Worm (Caenorhabditis elegans) whole organism, early embryonic: ENCODE measurements around the gene ZK563.2.

Experiments
- B0310.2 ChIP-seq: sonication (generic microtip); optimal IDR thresholded peaks from 2 replicates; lab custom pipeline; 2016; ENCODE audit warnings: mild to moderate bottlenecking, missing genetic modification characterization, missing compliant biosample characterization
- F13C5.2 ChIP-seq: sonication (generic microtip); optimal IDR thresholded peaks from 2 replicates; lab custom pipeline; 2017; ENCODE audit warnings: mild to moderate bottlenecking, missing genetic modification characterization, inconsistent platforms, missing compliant biosample characterization
- aly-1 ChIP-seq: sonication (generic microtip); optimal IDR thresholded peaks from 2 replicates; lab custom pipeline; 2016; ENCODE audit warnings: missing genetic modification characterization, missing compliant biosample characterization
- ama-1 ChIP-seq: fragments of 150-350 bp; optimal IDR thresholded peaks from 2 replicates; lab custom pipeline; 2014
- ceh-13 ChIP-seq: fragments of 200-800 bp; sonication (Bioruptor generic); optimal IDR thresholded peaks from 2 replicates; lab custom pipeline; 2018; ENCODE audit warnings: mild to moderate bottlenecking, missing genetic modification characterization, missing compliant biosample characterization
- ceh-36 ChIP-seq: sonication (generic microtip); optimal IDR thresholded peaks from 2 replicates; lab custom pipeline; 2016; ENCODE audit warnings: missing genetic modification characterization, inconsistent platforms, missing compliant biosample characterization
- ets-7 ChIP-seq: sonication (generic microtip); optimal IDR thresholded peaks from 2 replicates; lab custom pipeline; 2016; ENCODE audit warnings: missing genotype, missing genetic modification characterization, missing compliant biosample characterization
- flt-1 ChIP-seq: fragments of 200-800 bp; sonication (Bioruptor generic); IDR thresholded peaks from 2 replicates; pipeline ENCODE4 v1.3.6; 2022; ENCODE audit warnings: missing genetic modification characterization, missing compliant biosample characterization
- hmbx-1 ChIP-seq: sonication (generic microtip); optimal IDR thresholded peaks from 2 replicates; lab custom pipeline; 2016; ENCODE audit warnings: mild to moderate bottlenecking, missing genetic modification characterization, missing compliant biosample characterization
- hmg-4 ChIP-seq: fragments of 200-800 bp; sonication (Bioruptor generic); optimal IDR thresholded peaks from 2 replicates; lab custom pipeline; 2018; ENCODE audit warnings: mild to moderate bottlenecking, missing genetic modification characterization, missing compliant biosample characterization
- hnd-1 ChIP-seq: sonication (generic microtip); optimal IDR thresholded peaks from 2 replicates; lab custom pipeline; 2016; ENCODE audit warnings: missing genetic modification characterization, missing compliant biosample characterization
- pes-1 ChIP-seq: fragments of 200-800 bp; sonication (Bioruptor generic); IDR thresholded peaks from 2 replicates; pipeline ENCODE4 v1.3.6; 2022; ENCODE audit warnings: missing genetic modification reagents, missing genetic modification characterization, missing compliant biosample characterization
- scrt-1 ChIP-seq: fragments of 200-800 bp; sonication (Bioruptor generic); IDR thresholded peaks from 2 replicates; pipeline ENCODE4 v1.3.6; 2022; ENCODE audit warnings: missing genetic modification characterization, missing compliant biosample characterization
- sea-1 ChIP-seq: fragments of 200-800 bp; sonication (Bioruptor generic); conservative IDR thresholded peaks from 2 replicates; pipeline ENCODE4 v1.3.6; 2022; ENCODE audit warnings: missing genetic modification characterization, missing compliant biosample characterization
- tbx-11 ChIP-seq: fragments of 200-800 bp; sonication (Bioruptor generic); IDR thresholded peaks from 2 replicates; pipeline ENCODE4 v1.3.6; 2022; ENCODE audit warnings: missing genetic modification characterization, missing compliant biosample characterization
- tbx-37 ChIP-seq: fragments of 200-800 bp; sonication (Bioruptor generic); conservative IDR thresholded peaks from 2 replicates; pipeline ENCODE4 v1.3.6; 2022; ENCODE audit warnings: missing genetic modification reagents, missing genetic modification characterization, missing compliant biosample characterization
- tra-4 ChIP-seq: sonication (generic microtip); optimal IDR thresholded peaks from 2 replicates; lab custom pipeline; 2017; ENCODE audit warnings: missing genetic modification characterization, missing compliant biosample characterization

Gene ZK563.2

DNA sequence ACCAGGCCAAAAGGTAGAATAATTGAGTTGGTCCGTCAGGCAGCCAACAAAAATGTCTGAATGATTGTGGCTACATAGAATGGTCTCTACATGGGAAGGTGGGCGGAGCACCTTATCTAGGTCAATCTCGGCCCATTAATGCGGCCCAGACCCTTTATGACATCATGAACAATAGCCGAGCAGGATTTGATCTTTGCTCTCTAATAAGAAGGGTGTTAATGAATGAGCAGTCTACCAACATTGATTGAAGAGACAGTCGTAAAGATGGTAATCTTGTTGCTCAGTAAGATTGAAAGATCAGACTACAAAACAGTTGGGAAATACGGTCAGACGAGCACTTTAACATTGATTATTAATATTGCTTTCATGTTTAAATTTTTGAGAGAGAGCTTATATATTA is 31.6 kb downstream of the ZK563.2 start:
- TF ChIP-seq flt-1 (GFP tag; lab: Robert Waterston, UW) = no peak
- TF ChIP-seq B0310.2 (tag; lab: Kevin White, UChicago) = no peak
- no peak for TF ChIP-seq scrt-1 (GFP tag; lab: Robert Waterston, UW)
- TF ChIP-seq aly-1 = no peak
- no peak for TF ChIP-seq ets-7 (tag; lab: Kevin White, UChicago)
- no peak for TF ChIP-seq hmbx-1 (tag; lab: Kevin White, UChicago)
- no peak for TF ChIP-seq tbx-11 (GFP tag; lab: Robert Waterston, UW)
- TF ChIP-seq F13C5.2 (tag; lab: Kevin White, UChicago) = no peak
- TF ChIP-seq hnd-1 = no peak
- no peak for TF ChIP-seq ceh-13 (GFP tag; lab: Kevin White, UChicago)
- TF ChIP-seq ama-1 = no peak
- TF ChIP-seq sea-1 (GFP tag; lab: Robert Waterston, UW) = no peak
- TF ChIP-seq pes-1 (GFP tag; lab: Robert Waterston, UW) = no peak
- no peak for TF ChIP-seq hmg-4 (GFP tag; lab: Kevin White, UChicago)

DNA sequence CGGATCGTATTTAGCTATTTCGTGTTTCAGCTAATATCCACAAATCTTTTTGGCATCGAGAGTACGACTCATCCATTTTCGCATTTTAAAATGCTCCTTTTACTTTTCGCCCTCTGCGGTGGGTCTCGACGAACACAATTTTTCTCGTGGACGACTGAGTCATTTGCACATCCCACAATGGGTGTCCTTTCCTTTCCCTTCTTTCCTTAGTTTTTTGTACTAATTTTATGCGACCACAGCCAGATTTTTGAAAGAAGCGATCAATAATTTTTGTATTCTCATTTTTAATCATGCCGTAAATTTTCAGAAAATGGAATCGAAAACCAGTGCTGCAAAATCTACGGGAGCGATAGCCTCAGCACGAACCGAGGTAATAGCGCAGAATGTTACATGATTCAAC is 32.9 kb downstream of the ZK563.2 start, which contains the start of gene C04F6.9:
Gene C04F6.9, plus strand, starts transcription at position 301 of the 400 bp plus-strand sequence.
- TF ChIP-seq scrt-1 (GFP tag; lab: Robert Waterston, UW) = no peak
- no peak for TF ChIP-seq aly-1
- no peak for TF ChIP-seq ceh-36 (tag; lab: Kevin White, UChicago)
- TF ChIP-seq flt-1 (GFP tag; lab: Robert Waterston, UW) = no peak
- TF ChIP-seq tra-4 = no peak

ce11 chrX:3403195-3403594 is 34.4 kb downstream of the ZK563.2 start, which contains the start of gene vit-5:
Gene vit-5 (plus strand): TSS chrX:3403471.
- TF ChIP-seq F13C5.2 (tag; lab: Kevin White, UChicago) = no peak
- no peak for TF ChIP-seq tra-4
- no peak for TF ChIP-seq B0310.2 (tag; lab: Kevin White, UChicago)
- no peak for TF ChIP-seq scrt-1 (GFP tag; lab: Robert Waterston, UW)
- no peak for TF ChIP-seq sea-1 (GFP tag; lab: Robert Waterston, UW)
- no peak for TF ChIP-seq pes-1 (GFP tag; lab: Robert Waterston, UW)
- no peak for TF ChIP-seq tbx-37
- no peak for TF ChIP-seq ceh-13 (GFP tag; lab: Kevin White, UChicago)
- no peak for TF ChIP-seq hnd-1
- TF ChIP-seq hmbx-1 (tag; lab: Kevin White, UChicago) = no peak
- no peak for TF ChIP-seq ets-7 (tag; lab: Kevin White, UChicago)

ce11 chrX:3408717-3409303 is 40.1 kb downstream of the ZK563.2 start:
- no peak for TF ChIP-seq ets-7 (tag; lab: Kevin White, UChicago)
- no peak for TF ChIP-seq ama-1
- no peak for TF ChIP-seq F13C5.2 (tag; lab: Kevin White, UChicago)
- no peak for TF ChIP-seq ceh-36 (tag; lab: Kevin White, UChicago)
- TF ChIP-seq sea-1 (GFP tag; lab: Robert Waterston, UW) = no peak
- TF ChIP-seq tbx-37 = no peak
- TF ChIP-seq hmg-4 (GFP tag; lab: Kevin White, UChicago) = no peak
- TF ChIP-seq tbx-11 (GFP tag; lab: Robert Waterston, UW) = no peak
- TF ChIP-seq tra-4 = no peak
- no peak for TF ChIP-seq ceh-13 (GFP tag; lab: Kevin White, UChicago)
- TF ChIP-seq flt-1 (GFP tag; lab: Robert Waterston, UW) = no peak

ce11 chrX:3411565-3412022 is 42.8 kb downstream of the ZK563.2 start, which contains the start of gene unc-78:
Gene unc-78 (minus strand): TSS chrX:3411615.
- TF ChIP-seq F13C5.2 (tag; lab: Kevin White, UChicago) (no peak), aly-1 (peak; percentile 3)

DNA sequence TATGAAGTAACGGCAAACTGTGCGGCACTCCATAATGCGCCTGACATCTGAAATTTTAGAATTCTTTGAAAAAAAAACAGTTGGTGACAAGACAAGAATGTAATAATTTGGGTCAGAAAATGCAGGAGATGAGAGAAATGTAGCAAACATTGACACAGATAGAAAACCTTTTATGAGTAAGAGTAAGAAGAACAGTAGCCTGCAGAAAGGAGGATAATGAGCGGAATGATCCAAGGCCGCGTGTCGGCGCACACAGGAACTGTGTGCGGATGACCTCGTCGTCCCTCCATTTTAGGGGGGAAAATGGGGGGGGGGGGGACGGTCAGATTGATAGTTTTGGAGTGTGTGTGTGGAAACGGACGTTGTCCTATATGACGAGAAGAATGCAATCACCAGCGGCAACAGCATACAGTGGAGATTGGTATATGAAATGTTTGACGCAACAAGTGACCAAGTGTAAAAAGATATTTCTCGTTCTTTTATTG is 45.9 kb downstream of the ZK563.2 start, which contains the start of gene dhs-27:
Gene dhs-27, minus strand, starts transcription at position 51 of the 485 bp plus-strand sequence.
- TF ChIP-seq hmbx-1 (tag; lab: Kevin White, UChicago) (no peak), hmg-4 (GFP tag; lab: Kevin White, UChicago) (peak; percentile 1), tbx-11 (GFP tag; lab: Robert Waterston, UW) (no peak), ceh-13 (GFP tag; lab: Kevin White, UChicago) (no peak), tbx-37 (no peak), B0310.2 (tag; lab: Kevin White, UChicago) (no peak), F13C5.2 (tag; lab: Kevin White, UChicago) (no peak), sea-1 (GFP tag; lab: Robert Waterston, UW) (no peak)

DNA sequence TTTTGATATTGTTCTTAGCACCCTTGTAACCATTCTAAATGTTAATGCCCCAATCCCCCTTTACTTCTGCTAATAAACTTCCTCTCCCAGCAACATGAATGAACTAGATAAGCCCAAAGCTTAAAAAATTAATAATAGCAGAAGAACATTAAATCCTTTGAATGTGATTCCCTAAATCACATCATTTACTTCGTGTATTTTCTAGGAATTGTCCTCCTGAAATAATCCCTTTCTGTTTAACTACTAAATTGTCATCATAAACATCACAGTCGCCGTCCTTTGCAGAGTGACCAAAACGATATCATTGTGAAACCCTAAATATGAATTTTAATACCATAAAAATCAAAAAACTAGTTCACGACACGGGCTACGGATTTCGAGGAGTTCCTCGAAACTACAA is 47.3 kb downstream of the ZK563.2 start:
- no peak for TF ChIP-seq tra-4
- no peak for TF ChIP-seq sea-1 (GFP tag; lab: Robert Waterston, UW)
- no peak for TF ChIP-seq F13C5.2 (tag; lab: Kevin White, UChicago)
- no peak for TF ChIP-seq pes-1 (GFP tag; lab: Robert Waterston, UW)
- no peak for TF ChIP-seq hmg-4 (GFP tag; lab: Kevin White, UChicago)
- TF ChIP-seq hmbx-1 (tag; lab: Kevin White, UChicago) = no peak
- TF ChIP-seq hnd-1 = no peak
- TF ChIP-seq ama-1 = no peak

ce11 chrX:3419084-3419483 is 50.3 kb downstream of the ZK563.2 start, which contains the start of gene C04F6.7:
Gene C04F6.7 (minus strand): TSS chrX:3419184.
- TF ChIP-seq tbx-11 (GFP tag; lab: Robert Waterston, UW) (no peak), sea-1 (GFP tag; lab: Robert Waterston, UW) (no peak), scrt-1 (GFP tag; lab: Robert Waterston, UW) (no peak), ceh-13 (GFP tag; lab: Kevin White, UChicago) (no peak), hmg-4 (GFP tag; lab: Kevin White, UChicago) (no peak), hmbx-1 (tag; lab: Kevin White, UChicago) (no peak), aly-1 (no peak), hnd-1 (no peak), B0310.2 (tag; lab: Kevin White, UChicago) (no peak), ama-1 (no peak), tra-4 (no peak), pes-1 (GFP tag; lab: Robert Waterston, UW) (no peak), ceh-36 (tag; lab: Kevin White, UChicago) (no peak), flt-1 (GFP tag; lab: Robert Waterston, UW) (no peak), tbx-37 (no peak), F13C5.2 (tag; lab: Kevin White, UChicago) (no peak)
